Worm (Caenorhabditis elegans) whole organism, L2 larva: ENCODE measurements around the gene efk-1.

Experiments
- lsy-2 ChIP-seq, 2 experiments: fragments of 150-350 bp in 1 of 2; sonication (generic microtip) in 1 of 2; optimal IDR thresholded peaks; 2 replicates each; lab custom pipeline; 2014 to 2017; ENCODE audit warnings: missing biosample characterization in 2 of 2, missing genetic modification characterization in 2 of 2
- ztf-4 ChIP-seq: fragments of 150-350 bp; optimal IDR thresholded peaks from 2 replicates; lab custom pipeline; 2014; ENCODE audit warnings: missing biosample characterization, missing genetic modification characterization

ce11 chrIII:6198378-6199234 lies 30.3 kb upstream of the efk-1 start, which contains the start of the genes C23G10.7 and rpn-2:
- TF ChIP-seq lsy-2 (tag; optimal IDR thresholded peaks at IDR 0.05; lab: Kevin White, UChicago) (peak; percentile 76 to 88), ztf-4 (no peak)
